Worm (Caenorhabditis elegans) whole organism, L3 larva: ENCODE results near the gene xpc-1.

Source experiments
- R02D3.7 ChIP-seq: fragments of 150-350 bp; optimal IDR thresholded peaks from 2 replicates; lab custom pipeline; 2014; ENCODE audit warnings: missing biosample characterization, missing genetic modification characterization
- ZK546.5 ChIP-seq: sonication (generic microtip); optimal IDR thresholded peaks from 2 replicates; lab custom pipeline; 2017; ENCODE audit warnings: missing biosample characterization, missing genetic modification characterization
- aly-2 ChIP-seq: fragments of 150-350 bp; optimal IDR thresholded peaks from 2 replicates; lab custom pipeline; 2014; ENCODE audit warnings: missing biosample characterization, missing genetic modification characterization
- ama-1 ChIP-seq: fragments of 150-350 bp; optimal IDR thresholded peaks from 2 replicates; lab custom pipeline; 2018
- ceh-28 ChIP-seq: fragments of 150-350 bp; optimal IDR thresholded peaks from 2 replicates; lab custom pipeline; 2014; ENCODE audit warnings: missing biosample characterization, missing genetic modification reagents, missing genetic modification characterization
- ceh-82 ChIP-seq: fragments of 150-350 bp; optimal IDR thresholded peaks from 2 replicates; lab custom pipeline; 2014; ENCODE audit warnings: missing biosample characterization, missing genetic modification characterization
- ceh-9 ChIP-seq: sonication (generic microtip); optimal IDR thresholded peaks from 2 replicates; lab custom pipeline; 2018; ENCODE audit warnings: missing biosample characterization, missing genetic modification characterization
- daf-12 ChIP-seq: fragments of 150-350 bp; optimal IDR thresholded peaks from 2 replicates; lab custom pipeline; 2014; ENCODE audit warnings: missing biosample characterization, missing genetic modification reagents, missing genetic modification characterization
- egl-5 ChIP-seq: fragments of 150-350 bp; optimal IDR thresholded peaks from 2 replicates; lab custom pipeline; 2017; ENCODE audit warnings: missing biosample characterization, missing genetic modification reagents, missing genetic modification characterization, inconsistent platforms
- elt-1 ChIP-seq: fragments of 150-350 bp; optimal IDR thresholded peaks from 2 replicates; lab custom pipeline; 2014; ENCODE audit warnings: missing biosample characterization, missing genetic modification characterization
- elt-2 ChIP-seq: sonication (generic microtip); optimal IDR thresholded peaks from 2 replicates; lab custom pipeline; 2016; ENCODE audit warnings: missing genetic modification reagents, mild to moderate bottlenecking, missing genetic modification characterization, missing compliant biosample characterization
- fkh-10 ChIP-seq: sonication (generic microtip); optimal IDR thresholded peaks from 2 replicates; lab custom pipeline; 2017; ENCODE audit warnings: missing biosample characterization, missing genetic modification reagents, missing genetic modification characterization
- fkh-2 ChIP-seq: fragments of 150-350 bp; optimal IDR thresholded peaks from 2 replicates; lab custom pipeline; 2014; ENCODE audit warnings: missing biosample characterization, missing genetic modification reagents, missing genetic modification characterization
- fos-1 ChIP-seq: fragments of 150-350 bp; optimal IDR thresholded peaks from 2 replicates; lab custom pipeline; 2014; ENCODE audit warnings: missing biosample characterization, missing genetic modification characterization
- hmg-11 ChIP-seq: sonication (generic microtip); optimal IDR thresholded peaks from 2 replicates; lab custom pipeline; 2016; ENCODE audit warnings: missing genetic modification characterization, missing compliant biosample characterization
- jun-1 ChIP-seq: fragments of 150-350 bp; optimal IDR thresholded peaks from 2 replicates; lab custom pipeline; 2014; ENCODE audit warnings: missing biosample characterization, missing genetic modification reagents, missing genetic modification characterization
- lin-15B ChIP-seq: fragments of 150-350 bp; optimal IDR thresholded peaks from 2 replicates; lab custom pipeline; 2014; ENCODE audit warnings: missing biosample characterization, missing genetic modification characterization
- lin-39 ChIP-seq: fragments of 150-350 bp; optimal IDR thresholded peaks from 2 replicates; lab custom pipeline; 2018; ENCODE audit warnings: missing biosample characterization, missing genetic modification reagents, missing genetic modification characterization
- lsy-12 ChIP-seq: sonication (generic microtip); optimal IDR thresholded peaks from 2 replicates; lab custom pipeline; 2016; ENCODE audit warnings: mild to moderate bottlenecking, missing genetic modification characterization, missing compliant biosample characterization
- mml-1 ChIP-seq: fragments of 150-350 bp; sonication (generic microtip); optimal IDR thresholded peaks from 3 replicates; lab custom pipeline; 2014; ENCODE audit warnings: missing biosample characterization, missing genetic modification characterization
- nfya-1 ChIP-seq: sonication (generic microtip); optimal IDR thresholded peaks from 2 replicates; lab custom pipeline; 2017; ENCODE audit warnings: missing genetic modification characterization, mild to moderate bottlenecking, missing compliant biosample characterization, antibody characterized with exemption, moderate library complexity; ENCODE audit not compliant: insufficient read depth
- nhr-12 ChIP-seq: fragments of 150-350 bp; optimal IDR thresholded peaks from 2 replicates; lab custom pipeline; 2014; ENCODE audit warnings: missing biosample characterization, missing genetic modification characterization
- nhr-23 ChIP-seq: fragments of 150-350 bp; optimal IDR thresholded peaks from 2 replicates; lab custom pipeline; 2014; ENCODE audit warnings: missing biosample characterization, missing genetic modification reagents, missing genetic modification characterization
- nhr-237 ChIP-seq: fragments of 150-350 bp; optimal IDR thresholded peaks from 2 replicates; lab custom pipeline; 2014; ENCODE audit warnings: missing biosample characterization, missing genetic modification characterization
- nhr-25 ChIP-seq: sonication (generic microtip); optimal IDR thresholded peaks from 2 replicates; lab custom pipeline; 2017; ENCODE audit warnings: missing biosample characterization, missing genetic modification characterization
- nhr-28 ChIP-seq: fragments of 150-350 bp; optimal IDR thresholded peaks from 2 replicates; lab custom pipeline; 2014; ENCODE audit warnings: missing biosample characterization, missing genetic modification characterization
- nhr-43 ChIP-seq: sonication (generic microtip); optimal IDR thresholded peaks from 2 replicates; lab custom pipeline; 2016; ENCODE audit warnings: mild to moderate bottlenecking, missing genetic modification characterization, missing compliant biosample characterization; ENCODE audit not compliant: poor library complexity, severe bottlenecking
- nhr-67 ChIP-seq: fragments of 150-350 bp; optimal IDR thresholded peaks from 2 replicates; lab custom pipeline; 2014; ENCODE audit warnings: missing biosample characterization, missing genetic modification characterization
- nhr-76 ChIP-seq: fragments of 150-350 bp; sonication (generic microtip); optimal IDR thresholded peaks from 5 replicates; lab custom pipeline; 2014; ENCODE audit warnings: missing biosample characterization, missing genetic modification characterization
- pha-4 ChIP-seq: fragments of 150-350 bp; optimal IDR thresholded peaks from 2 replicates; lab custom pipeline; 2014; ENCODE audit warnings: missing biosample characterization, missing genetic modification reagents, missing genetic modification characterization
- pqm-1 ChIP-seq: fragments of 150-350 bp; optimal IDR thresholded peaks from 2 replicates; lab custom pipeline; 2017; ENCODE audit warnings: missing biosample characterization, missing genetic modification characterization, inconsistent platforms
- sea-2 ChIP-seq: fragments of 150-350 bp; sonication (generic microtip); optimal IDR thresholded peaks from 4 replicates; lab custom pipeline; 2014; ENCODE audit warnings: missing biosample characterization, missing genetic modification reagents, missing genetic modification characterization
- skn-1 ChIP-seq: fragments of 150-350 bp; optimal IDR thresholded peaks from 2 replicates; lab custom pipeline; 2014; ENCODE audit warnings: missing biosample characterization, missing genetic modification characterization
- snpc-4 ChIP-seq: fragments of 150-350 bp; optimal IDR thresholded peaks from 2 replicates; lab custom pipeline; 2014; ENCODE audit warnings: missing biosample characterization, missing genetic modification characterization
- tbx-2 ChIP-seq: sonication (generic microtip); optimal IDR thresholded peaks from 2 replicates; lab custom pipeline; 2016; ENCODE audit warnings: mild to moderate bottlenecking, missing genetic modification characterization, missing compliant biosample characterization
- unc-62 ChIP-seq: fragments of 150-350 bp; sonication (generic microtip); optimal IDR thresholded peaks from 4 replicates; lab custom pipeline; 2014; ENCODE audit warnings: missing biosample characterization, missing genetic modification reagents, missing genetic modification characterization
- zag-1 ChIP-seq: fragments of 150-350 bp; optimal IDR thresholded peaks from 2 replicates; lab custom pipeline; 2014; ENCODE audit warnings: missing biosample characterization, missing genetic modification characterization
- ztf-11 ChIP-seq: fragments of 150-350 bp; optimal IDR thresholded peaks from 2 replicates; lab custom pipeline; 2014; ENCODE audit warnings: missing biosample characterization, missing genetic modification characterization
- ztf-4 ChIP-seq: fragments of 150-350 bp; optimal IDR thresholded peaks from 2 replicates; lab custom pipeline; 2014; ENCODE audit warnings: missing biosample characterization, missing genetic modification characterization

The xpc-1 gene

ce11 chrIV:2036974-2037373 lies 44.1 kb downstream of the xpc-1 start, which contains the start of the genes Y76B12C.9 and cng-2:
TSS of gene Y76B12C.9 (minus strand) at chrIV:2037074.
TSS of gene cng-2 (plus strand) at chrIV:2037191.
- no peak for TF ChIP-seq mml-1 (tag; lab: Kevin White, UChicago)
- TF ChIP-seq fkh-2 (tag; lab: Kevin White, UChicago), result no peak
- TF ChIP-seq nfya-1, result no peak
- no peak for TF ChIP-seq ama-1

ce11 chrIV:2037497-2037896 lies 44.6 kb downstream of the xpc-1 start:
- TF ChIP-seq nhr-76 (tag; lab: Kevin White, UChicago) (no peak), daf-12 (tag; lab: Kevin White, UChicago) (no peak), elt-1 (tag; lab: Kevin White, UChicago) (no peak), ztf-11 (no peak), nhr-237 (tag; lab: Kevin White, UChicago) (no peak), ceh-28 (no peak), R02D3.7 (no peak), egl-5 (no peak), nhr-23 (tag; lab: Kevin White, UChicago) (no peak), snpc-4 (tag; lab: Kevin White, UChicago) (no peak), elt-2 (tag; lab: Kevin White, UChicago) (no peak), hmg-11 (tag; lab: Kevin White, UChicago) (no peak), fos-1 (tag; lab: Kevin White, UChicago) (no peak), nhr-43 (tag; lab: Kevin White, UChicago) (no peak), aly-2 (tag; lab: Kevin White, UChicago) (no peak), tbx-2 (no peak), nhr-25 (tag; lab: Kevin White, UChicago) (no peak), unc-62 (GFP tag; lab: Kevin White, UChicago) (no peak), ceh-9 (tag; lab: Kevin White, UChicago) (no peak), skn-1 (tag; lab: Kevin White, UChicago) (no peak)

ce11 chrIV:2048839-2049238 lies 56.0 kb downstream of the xpc-1 start:
- peak; percentile 37 for TF ChIP-seq R02D3.7
- TF ChIP-seq nhr-237 (tag; lab: Kevin White, UChicago), result no peak
- TF ChIP-seq sea-2 (GFP tag; lab: Kevin White, UChicago), result peak; percentile 16
- TF ChIP-seq egl-5, result peak; percentile 95
- peak; percentile 66 for TF ChIP-seq unc-62 (GFP tag; lab: Kevin White, UChicago)
- TF ChIP-seq nfya-1, result peak; percentile 86
- peak; percentile 75 for TF ChIP-seq nhr-23 (tag; lab: Kevin White, UChicago)
- no peak for TF ChIP-seq ztf-4
- no peak for TF ChIP-seq nhr-12
- peak; percentile 36 for TF ChIP-seq snpc-4 (tag; lab: Kevin White, UChicago)
- peak; percentile 12 for TF ChIP-seq ceh-82
- TF ChIP-seq nhr-28 (tag; lab: Kevin White, UChicago), result no peak
- peak; percentile 62 for TF ChIP-seq elt-1 (tag; lab: Kevin White, UChicago)
- TF ChIP-seq pha-4 (tag; lab: Kevin White, UChicago), result peak; percentile 18
- no peak for TF ChIP-seq ztf-11
- peak; percentile 80 for TF ChIP-seq fkh-10 (GFP tag; lab: Kevin White, UChicago)
- no peak for TF ChIP-seq mml-1 (tag; lab: Kevin White, UChicago)
- TF ChIP-seq elt-2 (tag; lab: Kevin White, UChicago), result no peak
- TF ChIP-seq jun-1 (tag; lab: Kevin White, UChicago), result peak; percentile 39
- peak; percentile 69 for TF ChIP-seq nhr-25 (tag; lab: Kevin White, UChicago)
- TF ChIP-seq pqm-1 (tag; lab: Kevin White, UChicago), result no peak
- peak; percentile 23 for TF ChIP-seq tbx-2
- TF ChIP-seq ceh-28, result peak; percentile 57
- TF ChIP-seq ama-1, result no peak
- TF ChIP-seq hmg-11 (tag; lab: Kevin White, UChicago), result peak; percentile 83
- peak; percentile 51 for TF ChIP-seq nhr-43 (tag; lab: Kevin White, UChicago)
- peak; percentile 76 for TF ChIP-seq lin-39 (tag; lab: Kevin White, UChicago)
- TF ChIP-seq zag-1 (tag; lab: Kevin White, UChicago), result peak; percentile 65
- no peak for TF ChIP-seq nhr-67 (tag; lab: Kevin White, UChicago)
- TF ChIP-seq lin-15B (tag; lab: Kevin White, UChicago), result peak; percentile 64
- TF ChIP-seq ZK546.5, result no peak
- peak; percentile 11 for TF ChIP-seq skn-1 (tag; lab: Kevin White, UChicago)
- TF ChIP-seq lsy-12 (tag; lab: Kevin White, UChicago), result peak; percentile 31
